Worm (Caenorhabditis elegans): ENCODE data around the gene Y22D7AL.6.

DNA sequence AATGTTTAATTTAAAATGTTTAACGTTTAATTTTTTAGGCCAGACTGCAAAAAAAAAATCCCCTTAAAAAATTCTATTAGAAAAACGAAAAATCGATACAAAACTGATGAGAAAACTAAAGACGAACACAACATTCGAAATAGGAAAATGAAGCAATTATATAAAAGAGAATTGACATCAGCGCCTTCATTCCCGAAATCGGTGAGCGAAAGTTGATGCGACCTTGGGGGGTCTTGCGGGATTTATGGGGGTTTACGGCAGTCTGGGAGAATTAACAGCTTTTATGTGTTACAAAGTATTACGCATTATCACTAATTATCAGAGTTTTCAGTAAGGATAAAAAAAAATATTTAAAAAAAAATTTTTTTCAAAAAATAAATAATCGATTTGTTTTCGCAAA is 9.7 kb downstream of the Y22D7AL.6 start:
- TF ChIP-seq nhr-10 (tag; optimal IDR thresholded peaks at IDR 0.05) (no peak), ZK546.5 (tag; optimal IDR thresholded peaks at IDR 0.05) (no peak), F26F4.8 (GFP tag; conservative IDR thresholded peaks at IDR 0.05) (no peak), lir-3 (tag; optimal IDR thresholded peaks at IDR 0.05) (no peak), aha-1 (tag) (no peak), lin-38 (GFP tag; IDR thresholded peaks at IDR 0.05) (no peak), aly-2 (tag; optimal IDR thresholded peaks at IDR 0.05) (no peak)
